Worm (Caenorhabditis elegans): ENCODE results near the gene Y43F8B.28.

Y43F8B.28 gene

DNA sequence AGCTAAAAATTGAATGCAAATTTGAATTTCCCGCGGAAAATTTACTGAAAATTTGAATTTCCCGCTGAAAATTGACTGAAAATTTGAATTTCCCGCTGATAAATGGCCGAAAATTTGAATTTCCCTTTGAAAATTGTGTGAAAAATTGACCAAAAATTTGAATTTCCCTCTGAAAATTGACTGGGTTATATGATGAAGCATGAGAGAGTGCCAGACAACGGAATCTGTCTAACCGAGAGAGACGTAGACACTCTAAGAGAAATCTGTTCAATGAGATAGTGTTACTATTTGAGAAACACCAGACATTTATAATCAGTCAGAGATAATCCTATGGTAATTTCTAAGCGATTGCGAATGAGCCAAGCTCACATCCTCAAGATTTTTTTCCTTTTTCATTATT is 7.8 kb upstream of the Y43F8B.28 start (continued):
- TF ChIP-seq nhr-6 (tag; optimal IDR thresholded peaks at IDR 0.05): no peak
- TF ChIP-seq aly-2 (tag; optimal IDR thresholded peaks at IDR 0.05): no peak
- TF ChIP-seq hlh-11 (tag; optimal IDR thresholded peaks at IDR 0.05): no peak

DNA sequence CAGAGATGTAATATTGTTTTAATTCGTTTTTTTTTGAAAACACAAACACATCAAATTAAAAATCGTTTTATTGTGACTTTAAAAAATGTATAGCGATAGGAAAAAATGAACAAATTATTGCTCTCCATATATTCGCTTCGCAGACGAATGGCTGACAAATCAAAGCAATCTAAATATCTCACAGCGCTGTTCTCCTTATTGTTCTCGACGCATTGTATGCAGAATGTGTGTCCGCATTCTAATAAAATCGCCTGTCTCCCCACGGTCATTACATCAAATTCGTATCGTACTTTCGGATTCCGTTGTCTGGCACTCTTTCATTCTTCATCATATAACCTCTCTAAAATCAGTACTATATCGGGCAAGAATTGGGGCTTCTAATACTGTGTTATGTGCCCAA is 7.3 kb upstream of the Y43F8B.28 start, which contains the start of gene Y43F8B.9:
Gene Y43F8B.9, plus strand, starts transcription at position 301 of the 400 bp plus-strand sequence.
- TF ChIP-seq ces-1 (GFP tag; optimal IDR thresholded peaks at IDR 0.05) (no peak), zfp-2 (tag; optimal IDR thresholded peaks at IDR 0.05) (no peak), zip-11 (GFP tag; IDR thresholded peaks at IDR 0.05) (no peak), unc-130 (GFP tag; optimal IDR thresholded peaks at IDR 0.05) (no peak), spr-1 (tag; optimal IDR thresholded peaks at IDR 0.05) (no peak), egl-27 (tag; optimal IDR thresholded peaks at IDR 0.05) (no peak), ctbp-1 (GFP tag; IDR thresholded peaks at IDR 0.05) (no peak), unc-62 (GFP tag; optimal IDR thresholded peaks at IDR 0.05 in 1 of 2) (no peak), unc-62 (tag; optimal IDR thresholded peaks at IDR 0.05) (no peak), daf-19 (GFP tag; conservative IDR thresholded peaks at IDR 0.05) (no peak), nhr-102 (tag; optimal IDR thresholded peaks at IDR 0.05) (no peak), F10B5.3 (tag; optimal IDR thresholded peaks at IDR 0.05) (no peak)

ce11 chrV:19482535-19482934 is 2.6 kb upstream of the Y43F8B.28 start, which contains the start of gene Y43F8B.22:
Y43F8B.22 (plus strand) TSS chrV:19482835.
- no peak for TF ChIP-seq lin-13 (GFP tag; optimal IDR thresholded peaks at IDR 0.05)
- peak; percentile 68 for TF ChIP-seq aha-1 (tag)
- TF ChIP-seq cey-2 (tag; optimal IDR thresholded peaks at IDR 0.05; ENCODE audit: borderline replicate concordance, insufficient read depth): no peak

- TF ChIP-seq daf-16 (GFP tag; optimal IDR thresholded peaks at IDR 0.05) (no peak), daf-16 (tag; optimal IDR thresholded peaks at IDR 0.05) (no peak), ceh-44 (GFP tag; IDR thresholded peaks at IDR 0.05) (no peak), mxl-3 (GFP tag; optimal IDR thresholded peaks at IDR 0.05) (no peak), Y5F2A.4 (GFP tag; optimal IDR thresholded peaks at IDR 0.05) (no peak), F49E8.2 (tag; optimal IDR thresholded peaks at IDR 0.05; ENCODE audit: borderline replicate concordance) (no peak), zfp-2 (tag; optimal IDR thresholded peaks at IDR 0.05) (no peak), lim-7 (GFP tag; IDR thresholded peaks at IDR 0.05) (no peak), php-3 (GFP tag; IDR thresholded peaks at IDR 0.05) (no peak), nhr-28 (tag; optimal IDR thresholded peaks at IDR 0.05) (no peak), Y75B8A.6 (GFP tag; IDR thresholded peaks at IDR 0.05) (no peak), daf-12 (tag; optimal IDR thresholded peaks at IDR 0.05) (no peak), lsy-2 (tag; optimal IDR thresholded peaks at IDR 0.05) (no peak), ZK546.5 (tag; optimal IDR thresholded peaks at IDR 0.05) (no peak), daf-19 (GFP tag; conservative IDR thresholded peaks at IDR 0.05) (no peak), snpc-4 (tag; optimal IDR thresholded peaks at IDR 0.05) (no peak), lin-29 (GFP tag; IDR thresholded peaks at IDR 0.05) (no peak), ama-1 (optimal IDR thresholded peaks at IDR 0.05) (no peak)
Observed at ce11 chrV:19484507-19484906, 612 bp upstream of the Y43F8B.28 start, which contains the start of gene Y43F8B.17. Y43F8B.17 (plus strand) TSS chrV:19484721.

DNA sequence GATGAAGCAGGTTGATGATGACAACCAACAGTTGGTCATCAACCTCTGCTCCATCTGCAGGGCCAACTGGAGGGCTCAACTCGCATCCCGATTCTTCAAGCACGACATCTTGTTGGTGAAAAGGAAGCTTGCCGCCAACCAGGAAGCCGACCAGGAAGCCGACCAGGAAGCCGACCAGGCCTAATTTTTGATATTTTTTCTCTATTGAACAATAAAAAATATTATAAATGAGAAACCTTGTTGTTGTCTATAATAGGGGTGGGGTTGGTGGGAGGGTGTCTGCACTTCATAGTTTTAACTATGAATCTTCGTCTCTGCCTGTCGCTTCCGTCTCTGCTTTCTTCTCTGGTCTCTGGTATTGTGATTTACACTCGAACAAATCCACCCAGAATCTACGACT is 571 bp downstream of the Y43F8B.28 start, which contains the start of gene Y43F8B.18:
Gene Y43F8B.18, plus strand, starts transcription at position 301 of the 400 bp plus-strand sequence.
- TF ChIP-seq zag-1 (tag; optimal IDR thresholded peaks at IDR 0.05): no peak
- TF ChIP-seq rbr-2 (tag; optimal IDR thresholded peaks at IDR 0.05): no peak
- TF ChIP-seq dmd-6 (GFP tag; IDR thresholded peaks at IDR 0.05): no peak
- TF ChIP-seq spr-3 (GFP tag; optimal IDR thresholded peaks at IDR 0.05): no peak
- no peak for TF ChIP-seq snpc-1.2 (GFP tag; IDR thresholded peaks at IDR 0.05)
- TF ChIP-seq ztf-7 (tag; optimal IDR thresholded peaks at IDR 0.05): no peak
- TF ChIP-seq dmd-9 (GFP tag; IDR thresholded peaks at IDR 0.05): no peak

All from whole organism, L4 larva.